Worm (Caenorhabditis elegans) whole organism, L4 larva: ENCODE data around the gene pgap-1.

Source experiments
- D1046.2 ChIP-seq: fragments of 200-800 bp; sonication (Bioruptor generic); IDR thresholded peaks from 2 replicates; pipeline ENCODE4 v1.3.6; 2022; ENCODE audit warnings: missing genetic modification characterization, missing compliant biosample characterization
- F26F4.8 ChIP-seq: fragments of 200-800 bp; sonication (Bioruptor generic); conservative IDR thresholded peaks from 2 replicates; pipeline ENCODE4 v1.3.6; 2022; ENCODE audit warnings: missing genetic modification characterization, missing compliant biosample characterization
- F37D6.2 ChIP-seq: sonication (generic microtip); optimal IDR thresholded peaks from 2 replicates; lab custom pipeline; 2016; ENCODE audit warnings: mild to moderate bottlenecking, missing genetic modification characterization, missing compliant biosample characterization
- F49E8.2 ChIP-seq: sonication (generic microtip); optimal IDR thresholded peaks from 2 replicates; lab custom pipeline; 2016; ENCODE audit warnings: missing compliant biosample characterization, mild to moderate bottlenecking, missing genetic modification characterization, borderline replicate concordance
- R02D3.7 ChIP-seq: fragments of 150-350 bp; sonication (generic microtip); optimal IDR thresholded peaks from 3 replicates; lab custom pipeline; 2014; ENCODE audit warnings: missing biosample characterization, missing genetic modification characterization
- T20F7.1 ChIP-seq: fragments of 200-800 bp; sonication (Bioruptor generic); optimal IDR thresholded peaks from 2 replicates; lab custom pipeline; 2018; ENCODE audit warnings: mild to moderate bottlenecking, missing genetic modification characterization, missing compliant biosample characterization
- ZK337.2 ChIP-seq: fragments of 200-800 bp; sonication (Bioruptor generic); IDR thresholded peaks from 2 replicates; pipeline ENCODE4 v1.3.6; 2022; ENCODE audit warnings: missing genetic modification reagents, missing genetic modification characterization, missing compliant biosample characterization
- ZK546.5 ChIP-seq, 2 experiments: sonication (generic microtip); optimal IDR thresholded peaks; 2 replicates each; lab custom pipeline; 2017; ENCODE audit warnings: missing biosample characterization in 2 of 2, missing genetic modification characterization in 2 of 2
- aly-2 ChIP-seq: sonication (generic microtip); optimal IDR thresholded peaks from 2 replicates; lab custom pipeline; 2018; ENCODE audit warnings: missing biosample characterization, missing genetic modification characterization
- ama-1 ChIP-seq: fragments of 150-350 bp; optimal IDR thresholded peaks from 2 replicates; lab custom pipeline; 2014; ENCODE audit warnings: inconsistent platforms, mixed read lengths
- arid-1 ChIP-seq: fragments of 200-800 bp; sonication (Bioruptor generic); conservative IDR thresholded peaks from 2 replicates; pipeline ENCODE4 v1.3.6; 2022; ENCODE audit warnings: missing genetic modification reagents, missing genetic modification characterization, missing compliant biosample characterization
- ceh-20 ChIP-seq: fragments of 200-800 bp; sonication (Bioruptor generic); IDR thresholded peaks from 2 replicates; pipeline ENCODE4 v1.3.6; 2022; ENCODE audit warnings: missing genetic modification reagents, missing genetic modification characterization, missing compliant biosample characterization
- ceh-28 ChIP-seq: fragments of 150-350 bp; optimal IDR thresholded peaks from 2 replicates; lab custom pipeline; 2014; ENCODE audit warnings: missing biosample characterization, missing genetic modification reagents, missing genetic modification characterization
- ceh-32 ChIP-seq: sonication (generic microtip); optimal IDR thresholded peaks from 2 replicates; lab custom pipeline; 2016; ENCODE audit warnings: mild to moderate bottlenecking, missing genetic modification characterization, missing compliant biosample characterization; ENCODE audit not compliant: poor library complexity
- ceh-82 ChIP-seq: sonication (generic microtip); optimal IDR thresholded peaks from 2 replicates; lab custom pipeline; 2017; ENCODE audit warnings: missing biosample characterization, missing genetic modification characterization
- cey-2 ChIP-seq: sonication (generic microtip); optimal IDR thresholded peaks from 3 replicates; lab custom pipeline; 2017; ENCODE audit warnings: missing genetic modification characterization, mild to moderate bottlenecking, missing compliant biosample characterization, antibody characterized with exemption, borderline replicate concordance; ENCODE audit not compliant: insufficient read depth
- daf-19 ChIP-seq: fragments of 200-800 bp; sonication (Bioruptor generic); conservative IDR thresholded peaks from 2 replicates; pipeline ENCODE4 v1.3.6; 2022; ENCODE audit warnings: missing genetic modification characterization, missing compliant biosample characterization
- dmd-6 ChIP-seq: fragments of 200-800 bp; sonication (Bioruptor generic); IDR thresholded peaks from 2 replicates; pipeline ENCODE4 v1.3.6; 2022; ENCODE audit warnings: missing genetic modification reagents, missing genetic modification characterization, missing compliant biosample characterization
- dmd-8 ChIP-seq: fragments of 200-800 bp; sonication (Bioruptor generic); IDR thresholded peaks from 2 replicates; pipeline ENCODE4 v1.3.6; 2022; ENCODE audit warnings: missing genetic modification characterization, missing compliant biosample characterization
- dmd-9 ChIP-seq: fragments of 200-800 bp; sonication (Bioruptor generic); IDR thresholded peaks from 2 replicates; pipeline ENCODE4 v1.3.6; 2022; ENCODE audit warnings: missing genetic modification reagents, missing genetic modification characterization, missing compliant biosample characterization
- dve-1 ChIP-seq: sonication (generic microtip); optimal IDR thresholded peaks from 2 replicates; lab custom pipeline; 2017; ENCODE audit warnings: antibody characterized with exemption, mild to moderate bottlenecking, missing genetic modification characterization, missing compliant biosample characterization; ENCODE audit not compliant: insufficient read depth
- egl-27 ChIP-seq: sonication (generic microtip); optimal IDR thresholded peaks from 3 replicates; lab custom pipeline; 2017; ENCODE audit warnings: missing biosample characterization, missing genetic modification reagents, missing genetic modification characterization
- gei-8 ChIP-seq: fragments of 200-800 bp; sonication (Bioruptor generic); optimal IDR thresholded peaks from 2 replicates; lab custom pipeline; 2018; ENCODE audit warnings: mild to moderate bottlenecking, missing genetic modification characterization, missing compliant biosample characterization
- hif-1 ChIP-seq, 2 experiments: sonication (generic microtip); optimal IDR thresholded peaks; 2 replicates each; lab custom pipeline; 2016 to 2017; ENCODE audit warnings: missing compliant biosample characterization in 2 of 2, missing genetic modification characterization in 2 of 2, missing genetic modification reagents in 2 of 2, missing genotype in 2 of 2, mild to moderate bottlenecking in 1 of 2
- hlh-11 ChIP-seq: fragments of 200-800 bp; sonication (Bioruptor generic); optimal IDR thresholded peaks from 2 replicates; lab custom pipeline; 2018; ENCODE audit warnings: mild to moderate bottlenecking, missing genetic modification characterization, missing compliant biosample characterization
- hmg-1.1 ChIP-seq: fragments of 200-800 bp; sonication (Bioruptor generic); IDR thresholded peaks from 2 replicates; pipeline ENCODE4 v1.3.6; 2022; ENCODE audit warnings: missing genetic modification reagents, missing genetic modification characterization, missing compliant biosample characterization
- jun-1 ChIP-seq: fragments of 150-350 bp; optimal IDR thresholded peaks from 2 replicates; lab custom pipeline; 2014; ENCODE audit warnings: missing biosample characterization, missing genetic modification reagents, missing genetic modification characterization
- lim-7 ChIP-seq: fragments of 200-800 bp; sonication (Bioruptor generic); IDR thresholded peaks from 2 replicates; pipeline ENCODE4 v1.3.6; 2022; ENCODE audit warnings: missing genetic modification characterization, missing compliant biosample characterization
- lin-13 ChIP-seq: fragments of 150-350 bp; optimal IDR thresholded peaks from 2 replicates; lab custom pipeline; 2014; ENCODE audit warnings: missing biosample characterization, missing genetic modification reagents, missing genetic modification characterization
- lin-15B ChIP-seq: fragments of 150-350 bp; sonication (generic microtip); optimal IDR thresholded peaks from 3 replicates; lab custom pipeline; 2014; ENCODE audit warnings: missing biosample characterization, missing genetic modification characterization
- lin-29 ChIP-seq: fragments of 200-800 bp; sonication (Bioruptor generic); IDR thresholded peaks from 2 replicates; pipeline ENCODE4 v1.3.6; 2022; ENCODE audit warnings: missing genetic modification reagents, missing genetic modification characterization, missing compliant biosample characterization
- madf-9 ChIP-seq: fragments of 200-800 bp; sonication (Bioruptor generic); conservative IDR thresholded peaks from 2 replicates; pipeline ENCODE4 v1.3.6; 2022; ENCODE audit warnings: missing genetic modification reagents, missing genetic modification characterization, missing compliant biosample characterization
- mxl-2 ChIP-seq: fragments of 200-800 bp; sonication (Bioruptor generic); conservative IDR thresholded peaks from 2 replicates; pipeline ENCODE4 v1.3.6; 2022; ENCODE audit warnings: missing genetic modification reagents, missing genetic modification characterization, missing compliant biosample characterization
- nhr-10 ChIP-seq: fragments of 150-350 bp; optimal IDR thresholded peaks from 2 replicates; lab custom pipeline; 2014; ENCODE audit warnings: missing biosample characterization, missing genetic modification characterization
- nhr-102 ChIP-seq: sonication (generic microtip); optimal IDR thresholded peaks from 2 replicates; lab custom pipeline; 2016; ENCODE audit warnings: mild to moderate bottlenecking, missing genetic modification characterization, moderate library complexity, missing compliant biosample characterization
- nhr-11 ChIP-seq: fragments of 150-350 bp; optimal IDR thresholded peaks from 2 replicates; lab custom pipeline; 2014; ENCODE audit warnings: missing biosample characterization, missing genetic modification characterization
- nhr-111 ChIP-seq: fragments of 200-800 bp; sonication (Bioruptor generic); optimal IDR thresholded peaks from 2 replicates; lab custom pipeline; 2018; ENCODE audit warnings: mild to moderate bottlenecking, missing genetic modification characterization, missing compliant biosample characterization
- nhr-25 ChIP-seq: sonication (generic microtip); optimal IDR thresholded peaks from 2 replicates; lab custom pipeline; 2017; ENCODE audit warnings: missing genetic modification characterization, mild to moderate bottlenecking, missing compliant biosample characterization, antibody characterized with exemption, moderate library complexity, borderline replicate concordance; ENCODE audit not compliant: insufficient read depth
- nhr-6 ChIP-seq: fragments of 150-350 bp; optimal IDR thresholded peaks from 2 replicates; lab custom pipeline; 2014; ENCODE audit warnings: missing biosample characterization, missing genetic modification characterization
- nhr-77 ChIP-seq: fragments of 150-350 bp; optimal IDR thresholded peaks from 2 replicates; lab custom pipeline; 2014; ENCODE audit warnings: missing biosample characterization, missing genetic modification characterization
- pqm-1 ChIP-seq: sonication (generic microtip); optimal IDR thresholded peaks from 2 replicates; lab custom pipeline; 2017; ENCODE audit warnings: missing biosample characterization, missing genetic modification characterization
- rbr-2 ChIP-seq: sonication (generic microtip); optimal IDR thresholded peaks from 2 replicates; lab custom pipeline; 2016; ENCODE audit warnings: missing genotype, missing genetic modification characterization, missing compliant biosample characterization
- saeg-2 ChIP-seq: fragments of 200-800 bp; sonication (Bioruptor generic); IDR thresholded peaks from 2 replicates; pipeline ENCODE4 v1.3.6; 2022; ENCODE audit warnings: missing genetic modification reagents, missing genetic modification characterization, missing compliant biosample characterization
- sdz-12 ChIP-seq: fragments of 200-800 bp; sonication (Bioruptor generic); optimal IDR thresholded peaks from 2 replicates; lab custom pipeline; 2018; ENCODE audit warnings: mild to moderate bottlenecking, missing genetic modification characterization, missing compliant biosample characterization
- tra-1 ChIP-seq: fragments of 200-800 bp; sonication (Bioruptor generic); IDR thresholded peaks from 2 replicates; pipeline ENCODE4 v1.3.6; 2022; ENCODE audit warnings: missing genetic modification reagents, missing genetic modification characterization, missing compliant biosample characterization
- unc-130 ChIP-seq: sonication (generic microtip); optimal IDR thresholded peaks from 2 replicates; lab custom pipeline; 2016; ENCODE audit warnings: missing genetic modification reagents, missing genetic modification characterization, missing compliant biosample characterization
- zag-1 ChIP-seq: fragments of 150-350 bp; optimal IDR thresholded peaks from 2 replicates; lab custom pipeline; 2014; ENCODE audit warnings: missing biosample characterization, missing genetic modification characterization
- zfp-2 ChIP-seq: sonication (generic microtip); optimal IDR thresholded peaks from 2 replicates; lab custom pipeline; 2016; ENCODE audit warnings: mild to moderate bottlenecking, missing genetic modification characterization, missing compliant biosample characterization
- zfp-3 ChIP-seq: fragments of 200-800 bp; sonication (Bioruptor generic); conservative IDR thresholded peaks from 2 replicates; pipeline ENCODE4 v1.3.6; 2022; ENCODE audit warnings: missing genetic modification reagents, missing genetic modification characterization, missing compliant biosample characterization
- zip-2 ChIP-seq: fragments of 150-350 bp; optimal IDR thresholded peaks from 2 replicates; lab custom pipeline; 2014; ENCODE audit warnings: missing biosample characterization, missing genetic modification characterization
- ztf-7 ChIP-seq: fragments of 150-350 bp; optimal IDR thresholded peaks from 2 replicates; lab custom pipeline; 2014; ENCODE audit warnings: missing biosample characterization, missing genetic modification characterization

Gene pgap-1

DNA sequence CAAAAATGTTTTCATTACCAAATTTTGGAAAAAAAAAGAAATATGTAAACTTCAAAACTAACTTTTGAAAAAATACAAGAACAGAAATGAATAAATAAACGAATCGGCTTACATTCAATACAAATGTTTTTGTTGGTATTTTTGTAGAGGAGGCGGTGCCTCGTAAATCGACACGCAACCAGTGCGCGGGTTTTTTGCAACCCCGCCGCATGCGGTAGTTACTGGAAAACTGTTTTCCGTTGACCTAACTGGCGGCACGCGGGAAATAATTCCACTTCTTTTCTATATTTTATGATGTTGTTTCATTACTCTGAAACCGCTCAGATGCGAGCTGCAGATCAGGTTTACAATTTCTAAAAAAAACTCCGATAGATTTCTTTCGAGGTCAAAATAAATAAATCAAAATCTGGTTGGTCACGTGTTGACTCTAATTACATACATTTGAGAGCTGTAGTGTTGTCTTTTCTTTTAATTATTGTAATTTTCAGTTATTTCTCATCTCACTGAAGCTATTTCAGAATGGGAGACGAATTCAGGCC, 2.4 kb upstream of the pgap-1 start, which contains the start of the genes dvc-1 and ima-1 (continued):
- TF ChIP-seq zfp-3 (GFP tag; lab: Robert Waterston, UW) (no peak), gei-8 (GFP tag; lab: Kevin White, UChicago) (no peak), dmd-6 (GFP tag; lab: Robert Waterston, UW) (no peak), pqm-1 (tag; lab: Kevin White, UChicago) (no peak), lin-29 (GFP tag; lab: Robert Waterston, UW) (no peak), D1046.2 (no peak), ceh-28 (tag; lab: Kevin White, UChicago) (no peak), hlh-11 (tag; lab: Kevin White, UChicago) (peak; percentile 58), nhr-6 (tag; lab: Kevin White, UChicago) (peak; percentile 50), zip-2 (tag; lab: Kevin White, UChicago) (no peak), sdz-12 (GFP tag; lab: Kevin White, UChicago) (no peak), ceh-82 (tag; lab: Kevin White, UChicago) (no peak), F37D6.2 (tag; lab: Kevin White, UChicago) (no peak), dmd-9 (GFP tag; lab: Robert Waterston, UW) (0 out of 2 replicates have a peak, but pooled peaks have one; percentile 36), ceh-32 (no peak), R02D3.7 (peak; percentile 96), saeg-2 (GFP tag; lab: Robert Waterston, UW) (no peak), hif-1 (tag; optimal IDR thresholded peaks at IDR 0.05; lab: Kevin White, UChicago) (no peak), dmd-8 (GFP tag; lab: Robert Waterston, UW) (no peak), unc-130 (GFP tag; lab: Kevin White, UChicago) (peak; percentile 96), egl-27 (tag; lab: Kevin White, UChicago) (no peak), ama-1 (lab: Kevin White, UChicago) (no peak), tra-1 (no peak), lim-7 (no peak), F49E8.2 (tag; lab: Kevin White, UChicago) (peak; percentile 31), nhr-77 (tag; lab: Kevin White, UChicago) (peak; percentile 58), dve-1 (tag; lab: Kevin White, UChicago) (peak; percentile 43), ZK337.2 (no peak), nhr-111 (GFP tag; lab: Kevin White, UChicago) (no peak), daf-19 (GFP tag; lab: Robert Waterston, UW) (no peak), nhr-102 (no peak), jun-1 (no peak), mxl-2 (GFP tag; lab: Robert Waterston, UW) (no peak), aly-2 (tag; lab: Kevin White, UChicago) (no peak), nhr-11 (tag; lab: Kevin White, UChicago) (no peak), zag-1 (tag; lab: Kevin White, UChicago) (no peak), nhr-25 (tag; lab: Kevin White, UChicago) (no peak), arid-1 (GFP tag; lab: Robert Waterston, UW) (0 out of 2 replicates have a peak, but pooled peaks have one; percentile 44), ztf-7 (tag; lab: Kevin White, UChicago) (no peak), F26F4.8 (GFP tag; lab: Robert Waterston, UW) (no peak), madf-9 (GFP tag; lab: Robert Waterston, UW) (no peak), hmg-1.1 (GFP tag; lab: Robert Waterston, UW) (peak; percentile 49; the same call in 1 of the 2 replicates), zfp-2 (tag; lab: Kevin White, UChicago) (no peak), T20F7.1 (GFP tag; lab: Kevin White, UChicago) (no peak), ceh-20 (GFP tag; lab: Robert Waterston, UW) (no peak), rbr-2 (tag; lab: Kevin White, UChicago) (peak; percentile 17), cey-2 (tag; lab: Kevin White, UChicago) (no peak), lin-13 (GFP tag; lab: Kevin White, UChicago) (peak; percentile 63), lin-15B (tag; lab: Kevin White, UChicago) (no peak), ZK546.5 (tag; optimal IDR thresholded peaks at IDR 0.05; lab: Kevin White, UChicago) (no peak), nhr-10 (tag; lab: Kevin White, UChicago) (no peak)
